Worm (Caenorhabditis elegans): Measurements from ENCODE around the gene glr-8.

DNA sequence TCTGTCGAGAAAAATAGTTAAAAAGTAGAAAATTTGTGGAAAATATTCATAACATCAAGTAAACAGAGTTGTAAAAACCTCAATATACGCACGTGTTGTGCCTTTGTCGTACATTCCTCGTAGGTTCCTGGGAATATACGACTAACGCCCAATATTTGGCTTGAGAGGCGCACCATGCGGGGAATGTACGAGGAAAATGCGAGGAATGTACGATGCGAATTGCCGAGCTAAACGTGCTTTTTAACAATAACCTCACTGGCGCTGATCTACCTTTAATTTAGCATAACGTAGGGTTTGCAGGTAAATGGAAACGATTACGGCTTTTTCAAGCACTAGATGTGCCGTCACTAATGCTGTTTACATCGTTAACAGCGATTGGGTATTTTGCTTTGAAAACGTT, 37.3 kb upstream of the glr-8 start, which contains the start of gene C15B12.9:
- TF ChIP-seq F37B4.10 (GFP tag; IDR thresholded peaks at IDR 0.05) (no peak), dox-1 (GFP tag; IDR thresholded peaks at IDR 0.05) (no peak), F57A8.1 (GFP tag; optimal IDR thresholded peaks at IDR 0.05) (no peak), pha-4 (tag; optimal IDR thresholded peaks at IDR 0.05) (no peak)
